Worm (Caenorhabditis elegans): ENCODE data around the gene lin-37.

DNA sequence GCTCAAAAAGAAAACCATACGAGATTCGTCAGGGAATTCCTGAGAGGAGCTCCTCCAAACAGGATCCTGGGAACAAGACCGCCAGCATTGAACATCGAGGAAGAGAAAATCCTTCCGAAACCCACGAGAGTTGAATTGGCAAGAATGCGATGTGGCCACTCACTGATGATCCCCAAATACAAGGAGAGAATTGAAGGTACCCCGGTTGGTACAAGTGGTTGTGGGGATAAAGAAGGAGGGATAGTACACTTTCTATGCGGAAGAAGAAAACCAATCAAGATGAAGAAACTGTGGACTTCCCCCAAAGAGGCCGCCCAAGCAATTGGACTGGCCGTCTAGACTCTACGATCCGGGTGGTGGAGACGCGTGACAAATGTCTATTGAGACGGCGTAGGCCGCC lies 9.3 kb downstream of the lin-37 start:
- TF ChIP-seq zip-2 (tag; optimal IDR thresholded peaks at IDR 0.05): no peak
- TF ChIP-seq aly-2 (tag; optimal IDR thresholded peaks at IDR 0.05): no peak
- TF ChIP-seq lin-38 (GFP tag; IDR thresholded peaks at IDR 0.05): no peak
- no peak for TF ChIP-seq duxl-1 (tag; optimal IDR thresholded peaks at IDR 0.05; ENCODE audit: poor library complexity)
- TF ChIP-seq ama-1 (optimal IDR thresholded peaks at IDR 0.05): no peak
- TF ChIP-seq nhr-237 (tag; optimal IDR thresholded peaks at IDR 0.05): no peak
- TF ChIP-seq mdt-29 (GFP tag; IDR thresholded peaks at IDR 0.05): no peak
- no peak for TF ChIP-seq pha-4 (GFP tag; IDR thresholded peaks at IDR 0.05)
- TF ChIP-seq pha-4 (tag; optimal IDR thresholded peaks at IDR 0.05): no peak
- no peak for TF ChIP-seq skn-1 (tag; optimal IDR thresholded peaks at IDR 0.05)
- TF ChIP-seq cey-2 (tag; optimal IDR thresholded peaks at IDR 0.05; ENCODE audit: borderline replicate concordance, insufficient read depth): no peak
- no peak for TF ChIP-seq daf-12 (tag; optimal IDR thresholded peaks at IDR 0.05)

Measured in whole organism, L4 larva.